Fruit fly (Drosophila melanogaster) whole organism, embryonic: ENCODE data around the gene CG13031.

Source experiments
- CG10274 ChIP-seq: fragments of 200-800 bp; sonication (Bioruptor generic); optimal IDR thresholded peaks from 3 replicates; lab custom pipeline; 2017; ENCODE audit warnings: missing biosample characterization, mild to moderate bottlenecking, missing genetic modification characterization
- CG11504 ChIP-seq: fragments of 200-800 bp; sonication (Bioruptor generic); optimal IDR thresholded peaks from 3 replicates; lab custom pipeline; 2019; ENCODE audit warnings: missing biosample characterization, mild to moderate bottlenecking, missing genetic modification characterization, moderate library complexity
- CG1233 ChIP-seq: fragments of 200-800 bp; sonication (Bioruptor generic); optimal IDR thresholded peaks from 4 replicates; lab custom pipeline; 2018; ENCODE audit warnings: missing biosample characterization, mild to moderate bottlenecking, missing genetic modification characterization
- CG14050 ChIP-seq: fragments of 200-800 bp; sonication (Bioruptor generic); IDR thresholded peaks from 3 replicates; pipeline ENCODE4 v1.3.6; 2022; ENCODE audit warnings: missing biosample characterization, missing genetic modification characterization
- CG1647 ChIP-seq: fragments of 200-800 bp; sonication (Bioruptor generic); optimal IDR thresholded peaks from 3 replicates; lab custom pipeline; 2016; ENCODE audit warnings: missing biosample characterization, missing genetic modification characterization
- CG17361 ChIP-seq: fragments of 200-800 bp; sonication (Bioruptor generic); IDR thresholded peaks from 3 replicates; pipeline ENCODE4 v1.3.6; 2022; ENCODE audit warnings: missing biosample characterization, missing genetic modification characterization
- CG2199 ChIP-seq: fragments of 200-800 bp; sonication (Bioruptor generic); IDR thresholded peaks from 3 replicates; pipeline ENCODE4 v1.3.6; 2022; ENCODE audit warnings: missing biosample characterization, missing genetic modification characterization
- CG2678 ChIP-seq: fragments of 200-800 bp; sonication (Bioruptor generic); optimal IDR thresholded peaks from 3 replicates; lab custom pipeline; 2019; ENCODE audit warnings: missing biosample characterization, mild to moderate bottlenecking, missing genetic modification characterization, moderate library complexity
- CG30020 ChIP-seq: fragments of 200-800 bp; optimal IDR thresholded peaks from 2 replicates; lab custom pipeline; 2019; ENCODE audit warnings: missing biosample characterization, mild to moderate bottlenecking, missing genetic modification characterization, moderate library complexity
- CG6272 ChIP-seq: fragments of 200-800 bp; sonication (Bioruptor generic); IDR thresholded peaks from 2 replicates; pipeline ENCODE4 v1.3.6; 2022; ENCODE audit warnings: missing biosample characterization, missing genetic modification characterization
- CG7963 ChIP-seq: fragments of 200-800 bp; sonication (Bioruptor generic); IDR thresholded peaks from 3 replicates; pipeline ENCODE4 v1.3.6; 2022; ENCODE audit warnings: missing biosample characterization, missing genetic modification characterization; ENCODE audit not compliant: partially characterized antibody
- CG7987 ChIP-seq: fragments of 200-800 bp; sonication (Bioruptor generic); optimal IDR thresholded peaks from 2 replicates; lab custom pipeline; 2018; ENCODE audit warnings: missing biosample characterization, mild to moderate bottlenecking, missing genetic modification characterization, moderate library complexity
- CG8290 ChIP-seq, 3 experiments: fragments of 200-800 bp; sonication (Bioruptor generic); optimal IDR thresholded peaks; 2 replicates each; lab custom pipeline; 2016 to 2019; ENCODE audit warnings: missing biosample characterization in 3 of 3, missing genetic modification characterization in 3 of 3, mild to moderate bottlenecking in 2 of 3, moderate library complexity in 1 of 3
- CG8478 ChIP-seq: fragments of >200 bp; optimal IDR thresholded peaks from 2 replicates; lab custom pipeline; 2018
- D19B ChIP-seq: fragments of 200-800 bp; sonication (Bioruptor generic); optimal IDR thresholded peaks from 2 replicates; lab custom pipeline; 2017; ENCODE audit warnings: missing biosample characterization, mild to moderate bottlenecking, missing genetic modification characterization
- Deaf1 ChIP-seq: fragments of 200-800 bp; optimal IDR thresholded peaks from 3 replicates; lab custom pipeline; 2019; ENCODE audit warnings: missing biosample characterization, mild to moderate bottlenecking, missing genetic modification characterization, moderate library complexity
- Ets65A ChIP-seq: fragments of 200-800 bp; sonication (Bioruptor generic); peaks from one replicate; lab custom pipeline; 2016; ENCODE audit warnings: missing biosample characterization, missing genetic modification characterization
- Ets97D ChIP-seq: fragments of 200-800 bp; sonication (Bioruptor generic); optimal IDR thresholded peaks from 3 replicates; lab custom pipeline; 2016; ENCODE audit warnings: missing biosample characterization, missing genetic modification characterization
- H2.0 ChIP-seq: fragments of 200-800 bp; sonication (Bioruptor generic); IDR thresholded peaks from 2 replicates; pipeline ENCODE4 v1.3.6; 2022; ENCODE audit warnings: missing biosample characterization, missing genetic modification characterization
- Lhr ChIP-seq: fragments of 200-800 bp; sonication (Bioruptor generic); optimal IDR thresholded peaks from 3 replicates; lab custom pipeline; 2017; ENCODE audit warnings: mild to moderate bottlenecking, missing biosample characterization, missing genetic modification reagents, missing genetic modification characterization
- NC2β ChIP-seq: fragments of 200-800 bp; sonication (Bioruptor generic); optimal IDR thresholded peaks from 2 replicates; lab custom pipeline; 2016; ENCODE audit warnings: missing biosample characterization, missing genetic modification characterization
- NFAT ChIP-seq: fragments of 200-800 bp; sonication (Bioruptor generic); IDR thresholded peaks from 2 replicates; pipeline ENCODE4 v1.3.6; 2022; ENCODE audit warnings: missing biosample characterization, missing genetic modification characterization
- Opbp ChIP-seq: fragments of 200-800 bp; sonication (Bioruptor generic); IDR thresholded peaks from 3 replicates; pipeline ENCODE4 v1.3.6; 2022; ENCODE audit warnings: missing biosample characterization, missing genetic modification characterization; ENCODE audit not compliant: partially characterized antibody
- Poxn ChIP-seq: fragments of 200-800 bp; sonication (Bioruptor generic); IDR thresholded peaks from 2 replicates; pipeline ENCODE4 v1.3.6; 2022; ENCODE audit warnings: missing biosample characterization, missing genetic modification characterization
- Ssrp ChIP-seq: fragments of 200-800 bp; sonication (Bioruptor generic); optimal IDR thresholded peaks from 2 replicates; lab custom pipeline; 2018; ENCODE audit warnings: missing biosample characterization, mild to moderate bottlenecking, missing genetic modification characterization, moderate library complexity
- Xrp1 ChIP-seq: fragments of 200-800 bp; sonication (Bioruptor generic); IDR thresholded peaks from 2 replicates; pipeline ENCODE4 v1.3.6; 2022; ENCODE audit warnings: missing biosample characterization, missing genetic modification characterization
- al ChIP-seq: fragments of 200-800 bp; sonication (Bioruptor generic); IDR thresholded peaks from 2 replicates; pipeline ENCODE4 v1.3.6; 2022; ENCODE audit warnings: missing biosample characterization, missing genetic modification characterization
- ap ChIP-seq: fragments of 200-800 bp; sonication (Bioruptor generic); IDR thresholded peaks from 2 replicates; pipeline ENCODE4 v1.3.6; 2022; ENCODE audit warnings: missing biosample characterization, missing genetic modification characterization
- dm ChIP-seq: fragments of 200-800 bp; sonication (Bioruptor generic); optimal IDR thresholded peaks from 3 replicates; lab custom pipeline; 2016; ENCODE audit warnings: missing biosample characterization, missing genetic modification characterization
- dpn ChIP-seq, 2 experiments: fragments of 200-800 bp; sonication (Bioruptor generic); optimal IDR thresholded peaks; 3 replicates each; lab custom pipeline; 2016; ENCODE audit warnings: missing biosample characterization in 2 of 2, missing genetic modification characterization in 2 of 2
- fd102C ChIP-seq: fragments of 200-800 bp; sonication (Bioruptor generic); optimal IDR thresholded peaks from 2 replicates; lab custom pipeline; 2018; ENCODE audit warnings: missing biosample characterization, mild to moderate bottlenecking, missing genetic modification characterization, moderate library complexity
- fd64A ChIP-seq: fragments of 200-800 bp; sonication (Bioruptor generic); optimal IDR thresholded peaks from 3 replicates; lab custom pipeline; 2018; ENCODE audit warnings: missing biosample characterization, mild to moderate bottlenecking, missing genetic modification characterization
- grau ChIP-seq: fragments of 200-800 bp; optimal IDR thresholded peaks from 3 replicates; lab custom pipeline; 2019; ENCODE audit warnings: missing biosample characterization, mild to moderate bottlenecking, missing genetic modification characterization, moderate library complexity
- hth ChIP-seq: fragments of >200 bp; optimal IDR thresholded peaks from 2 replicates; lab custom pipeline; 2017; ENCODE audit warnings: inconsistent platforms
- lov ChIP-seq, 2 experiments: fragments of 200-800 bp in 1 of 2; fragments of >200 bp in 1 of 2; sonication (Bioruptor generic) in 1 of 2; IDR thresholded peaks in 1 of 2; optimal IDR thresholded peaks in 1 of 2; 2 replicates in 1 of 2; 3 replicates in 1 of 2; pipeline versions ENCODE4 v1.3.6 to Lab custom; 2017 to 2022; ENCODE audit warnings: missing biosample characterization in 1 of 2, missing genetic modification characterization in 1 of 2
- luna ChIP-seq: fragments of 200-800 bp; sonication (Bioruptor generic); optimal IDR thresholded peaks from 2 replicates; lab custom pipeline; 2016; ENCODE audit warnings: missing biosample characterization, missing genetic modification characterization
- mirr ChIP-seq: fragments of 200-800 bp; sonication (Bioruptor generic); optimal IDR thresholded peaks from 3 replicates; lab custom pipeline; 2018; ENCODE audit warnings: missing biosample characterization, mild to moderate bottlenecking, missing genetic modification characterization
- nerfin-1 ChIP-seq: fragments of 200-800 bp; sonication (Bioruptor generic); optimal IDR thresholded peaks from 3 replicates; lab custom pipeline; 2019; ENCODE audit warnings: missing biosample characterization, mild to moderate bottlenecking, missing genetic modification characterization, moderate library complexity
- nmo ChIP-seq: fragments of 200-800 bp; sonication (Bioruptor generic); optimal IDR thresholded peaks from 2 replicates; lab custom pipeline; 2018; ENCODE audit warnings: missing biosample characterization, mild to moderate bottlenecking, missing genetic modification characterization, moderate library complexity
- onecut ChIP-seq: fragments of 200-800 bp; sonication (Bioruptor generic); IDR thresholded peaks from 2 replicates; pipeline ENCODE4 v1.3.6; 2022; ENCODE audit warnings: missing biosample characterization, missing genetic modification characterization
- phol ChIP-seq: fragments of 200-800 bp; sonication (Bioruptor generic); optimal IDR thresholded peaks from 3 replicates; lab custom pipeline; 2018; ENCODE audit warnings: missing biosample characterization, mild to moderate bottlenecking, missing genetic modification characterization, moderate library complexity
- pros ChIP-seq: fragments of 200-800 bp; sonication (Bioruptor generic); optimal IDR thresholded peaks from 3 replicates; lab custom pipeline; 2019; ENCODE audit warnings: missing biosample characterization, mild to moderate bottlenecking, missing genetic modification characterization, moderate library complexity
- pum ChIP-seq: fragments of 200-800 bp; sonication (Bioruptor generic); optimal IDR thresholded peaks from 2 replicates; lab custom pipeline; 2016; ENCODE audit warnings: missing biosample characterization, missing genetic modification characterization
- row ChIP-seq: fragments of 200-800 bp; sonication (Bioruptor generic); IDR thresholded peaks from 3 replicates; pipeline ENCODE4 v1.3.6; 2022; ENCODE audit warnings: missing biosample characterization, missing genetic modification characterization
- scrt ChIP-seq: fragments of 200-800 bp; sonication (Bioruptor generic); optimal IDR thresholded peaks from 2 replicates; lab custom pipeline; 2018; ENCODE audit warnings: missing biosample characterization, mild to moderate bottlenecking, missing genetic modification characterization, moderate library complexity
- sim ChIP-seq: fragments of 200-800 bp; sonication (Bioruptor generic); IDR thresholded peaks from 2 replicates; pipeline ENCODE4 v1.3.6; 2022; ENCODE audit warnings: missing biosample characterization, missing genetic modification characterization
- sima ChIP-seq: fragments of 200-800 bp; sonication (Bioruptor generic); optimal IDR thresholded peaks from 2 replicates; lab custom pipeline; 2016; ENCODE audit warnings: missing biosample characterization, missing genetic modification characterization
- sisA ChIP-seq: fragments of 200-800 bp; sonication (Bioruptor generic); IDR thresholded peaks from 2 replicates; pipeline ENCODE4 v1.3.6; 2022; ENCODE audit warnings: missing biosample characterization, missing genetic modification characterization
- slou ChIP-seq: fragments of 200-800 bp; sonication (Bioruptor generic); optimal IDR thresholded peaks from 3 replicates; lab custom pipeline; 2016; ENCODE audit warnings: missing biosample characterization, missing genetic modification characterization
- so ChIP-seq: fragments of 200-800 bp; sonication (Bioruptor generic); IDR thresholded peaks from 3 replicates; pipeline ENCODE4 v1.3.6; 2022; ENCODE audit warnings: missing biosample characterization, missing genetic modification characterization
- wek ChIP-seq: fragments of 200-800 bp; sonication (Bioruptor generic); optimal IDR thresholded peaks from 3 replicates; lab custom pipeline; 2018; ENCODE audit warnings: missing biosample characterization, mild to moderate bottlenecking, missing genetic modification characterization, moderate library complexity

The CG13031 gene

DNA sequence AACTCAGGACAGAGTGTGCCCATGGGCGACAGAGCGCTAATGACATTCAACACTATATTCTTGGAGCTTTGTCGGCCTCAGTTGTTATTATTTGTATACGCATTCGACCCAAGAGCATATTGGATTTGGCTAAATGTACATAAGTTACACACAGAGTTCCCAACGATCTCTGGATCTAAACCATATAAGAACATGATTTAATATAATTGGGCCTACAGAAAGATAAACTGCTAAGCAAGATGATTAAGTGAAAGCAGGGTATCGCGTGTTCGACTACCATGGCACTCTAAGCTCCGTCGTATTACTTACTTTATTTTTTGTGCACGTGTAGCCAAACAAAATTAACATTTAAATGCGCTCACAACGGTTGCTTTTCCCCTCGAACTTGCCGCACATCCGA is 35.6 kb downstream of the CG13031 start (continued):
- no peak for TF ChIP-seq pros
- no peak for TF ChIP-seq scrt (GFP tag; lab: Kevin White, UChicago)
- no peak for TF ChIP-seq Poxn
- peak; percentile 61 for TF ChIP-seq CG11504 (tag; lab: Kevin White, UChicago)
- TF ChIP-seq pum (GFP tag; lab: Kevin White, UChicago) = peak; percentile 31
- TF ChIP-seq mirr (GFP tag; lab: Kevin White, UChicago) = no peak
- TF ChIP-seq nerfin-1 (tag; lab: Kevin White, UChicago) = peak; percentile 1
- TF ChIP-seq Lhr (GFP tag; lab: Kevin White, UChicago) = peak; percentile 4
- TF ChIP-seq CG1647 (GFP tag; lab: Kevin White, UChicago) = no peak
- TF ChIP-seq CG6272 (GFP tag; lab: Robert Waterston, UW) = no peak
- TF ChIP-seq CG1233 (GFP tag; lab: Kevin White, UChicago) = no peak
- TF ChIP-seq CG14050 (GFP tag; lab: Robert Waterston, UW) = no peak
- TF ChIP-seq CG8478 (lab: Kevin White, UChicago) = no peak
- no peak for TF ChIP-seq CG30020 (tag; lab: Kevin White, UChicago)
- TF ChIP-seq onecut (GFP tag; lab: Robert Waterston, UW) = no peak
- TF ChIP-seq luna (GFP tag; lab: Kevin White, UChicago) = no peak
- peak; percentile 46 for TF ChIP-seq H2.0
- peak; percentile 44 for TF ChIP-seq grau (tag; lab: Kevin White, UChicago)
- TF ChIP-seq ap (GFP tag; lab: Robert Waterston, UW) = no peak
- peak; percentile 47; the same call in 1 of the 2 replicates for TF ChIP-seq Xrp1 (GFP tag; lab: Robert Waterston, UW)
- TF ChIP-seq CG2199 (GFP tag; lab: Robert Waterston, UW) = no peak
- TF ChIP-seq Ets97D (GFP tag; lab: Kevin White, UChicago) = no peak
- no peak for TF ChIP-seq CG17361
- TF ChIP-seq Opbp (GFP tag; lab: Robert Waterston, UW) = no peak
- peak; percentile 60 for TF ChIP-seq D19B (GFP tag; lab: Kevin White, UChicago)
- TF ChIP-seq NC2β (GFP tag; lab: Kevin White, UChicago) = no peak
- no peak for TF ChIP-seq so (GFP tag; lab: Robert Waterston, UW)
- no peak for TF ChIP-seq fd102C (GFP tag; lab: Kevin White, UChicago)
- peak; percentile 39 for TF ChIP-seq CG2678
- TF ChIP-seq slou (GFP tag; lab: Kevin White, UChicago) = no peak
- no peak for TF ChIP-seq al (GFP tag; lab: Robert Waterston, UW)
- no peak for TF ChIP-seq sima (GFP tag; lab: Kevin White, UChicago)
- no peak for TF ChIP-seq wek (GFP tag; lab: Kevin White, UChicago)
- TF ChIP-seq row (GFP tag; lab: Robert Waterston, UW) = peak; percentile 67
- no peak for TF ChIP-seq lov (optimal IDR thresholded peaks at IDR 0.05; lab: Kevin White, UChicago)
- TF ChIP-seq lov (GFP tag; IDR thresholded peaks at IDR 0.05; lab: Robert Waterston, UW) = no peak
- no peak for TF ChIP-seq hth
- peak; percentile 92 for TF ChIP-seq Ets65A (GFP tag; lab: Kevin White, UChicago)
- TF ChIP-seq NFAT (GFP tag; lab: Robert Waterston, UW) = no peak
- TF ChIP-seq nmo (GFP tag; lab: Kevin White, UChicago) = peak; percentile 49
- TF ChIP-seq phol (tag; lab: Kevin White, UChicago) = peak; percentile 49
- TF ChIP-seq sisA (GFP tag; lab: Robert Waterston, UW) = 0 out of 2 replicates have a peak, but pooled peaks have one; percentile 6
- TF ChIP-seq Deaf1 = no peak
- TF ChIP-seq Ssrp (tag; lab: Kevin White, UChicago) = peak; percentile 51
- TF ChIP-seq dpn (GFP tag; optimal IDR thresholded peaks at IDR 0.05; lab: Kevin White, UChicago) = peak in 1 of 2 experiments; percentile 32
- TF ChIP-seq dm (GFP tag; lab: Kevin White, UChicago) = peak; percentile 10
- TF ChIP-seq sim = no peak
- no peak for TF ChIP-seq CG8290 (GFP tag; optimal IDR thresholded peaks at IDR 0.05; lab: Kevin White, UChicago)
- peak in 1 of 2 experiments; percentile 45 for TF ChIP-seq CG8290 (tag; optimal IDR thresholded peaks at IDR 0.05; lab: Kevin White, UChicago)
- TF ChIP-seq CG10274 (GFP tag; lab: Kevin White, UChicago) = no peak
- TF ChIP-seq CG7987 (GFP tag; lab: Kevin White, UChicago) = no peak
- no peak for TF ChIP-seq CG7963
- TF ChIP-seq fd64A (GFP tag; lab: Kevin White, UChicago) = peak; percentile 5
